Worm (Caenorhabditis elegans) whole organism, L3 larva: Measurements from ENCODE around the gene cox-11.

Source experiments
- egl-27 ChIP-seq: sonication (generic microtip); optimal IDR thresholded peaks from 4 replicates; lab custom pipeline; 2017; ENCODE audit warnings: missing biosample characterization, missing genetic modification reagents, missing genetic modification characterization
- fkh-10 ChIP-seq: sonication (generic microtip); optimal IDR thresholded peaks from 2 replicates; lab custom pipeline; 2017; ENCODE audit warnings: missing biosample characterization, missing genetic modification reagents, missing genetic modification characterization
- nhr-11 ChIP-seq: fragments of 150-350 bp; optimal IDR thresholded peaks from 2 replicates; lab custom pipeline; 2014; ENCODE audit warnings: missing biosample characterization, missing genetic modification characterization

DNA sequence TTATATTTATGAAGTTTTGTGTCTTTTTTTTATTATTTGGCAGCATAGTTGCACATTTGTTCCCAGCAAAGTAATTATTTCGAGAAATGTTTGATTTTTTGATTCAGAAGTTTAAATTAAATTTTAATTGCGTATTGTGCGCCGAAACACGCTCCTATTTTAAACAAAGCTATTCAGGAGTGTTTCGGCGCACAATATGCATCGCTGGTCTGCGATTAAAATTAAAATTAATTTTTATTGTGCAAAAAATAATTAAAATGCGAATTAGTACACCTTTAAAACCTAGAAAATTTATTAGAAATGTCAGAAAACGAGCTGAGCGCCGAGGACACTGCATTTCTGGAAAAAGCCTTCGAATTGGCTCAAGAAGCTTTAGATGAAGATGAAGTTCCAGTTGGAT is 749 bp upstream of the cox-11 start, which contains the start of gene JC8.4:
- TF ChIP-seq egl-27: no peak
- TF ChIP-seq fkh-10: no peak
- no peak for TF ChIP-seq nhr-11 (tag; lab: Kevin White, UChicago)
